Fruit fly (Drosophila melanogaster): ENCODE measurements around the gene ApepP.
A peak's percentile ranks its signal among the peaks of the same experiment; 100 is the strongest.

The ApepP gene

DNA sequence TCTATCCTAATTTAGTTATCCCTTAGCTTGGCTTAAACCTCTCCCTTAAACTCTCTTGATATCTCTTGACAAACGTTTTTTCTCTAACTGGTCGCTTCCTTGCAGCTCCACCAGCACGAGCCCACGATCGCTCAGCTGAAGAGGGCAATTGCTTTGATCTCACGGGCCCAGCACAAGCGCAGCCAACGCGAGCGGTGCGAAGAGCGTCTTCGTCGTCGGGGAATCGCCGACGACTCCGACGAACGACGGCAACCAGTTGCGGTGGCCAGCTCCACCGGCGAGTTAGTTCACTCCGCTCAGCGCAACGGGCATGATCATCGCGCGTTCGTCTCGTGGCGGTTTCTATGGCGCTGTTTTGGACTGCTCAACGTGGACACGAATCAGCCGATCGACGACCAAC is 29.3 kb downstream of the ApepP start (continued):
- TF ChIP-seq MESR4 (GFP tag; optimal IDR thresholded peaks at IDR 0.05) (no peak), bsh (GFP tag; optimal IDR thresholded peaks at IDR 0.05) (peak in 1 of 2 experiments; percentile 38), CG8290 (GFP tag; optimal IDR thresholded peaks at IDR 0.05) (no peak), CG8290 (tag; optimal IDR thresholded peaks at IDR 0.05) (peak in 1 of 2 experiments; percentile 64), p53 (GFP tag; optimal IDR thresholded peaks at IDR 0.05) (no peak), CG32532 (GFP tag; IDR thresholded peaks at IDR 0.05) (peak; percentile 52; the same call in 1 of the 2 replicates), CG12071 (GFP tag; optimal IDR thresholded peaks at IDR 0.05) (peak; percentile 15), CG15073 (GFP tag; optimal IDR thresholded peaks at IDR 0.05) (no peak), Ada2b (GFP tag; IDR thresholded peaks at IDR 0.05) (no peak), Fer2 (tag; optimal IDR thresholded peaks at IDR 0.05) (no peak), Dek (tag; optimal IDR thresholded peaks at IDR 0.05) (no peak), tll (GFP tag; optimal IDR thresholded peaks at IDR 0.05) (no peak), gem (tag; optimal IDR thresholded peaks at IDR 0.05) (no peak), tx (GFP tag; optimal IDR thresholded peaks at IDR 0.05) (no peak), NC2α (GFP tag; optimal IDR thresholded peaks at IDR 0.05) (no peak), CG4854 (GFP tag; optimal IDR thresholded peaks at IDR 0.05) (no peak), CG12219 (GFP tag; optimal IDR thresholded peaks at IDR 0.05) (no peak), Neu2 (GFP tag; optimal IDR thresholded peaks at IDR 0.05; ENCODE audit: borderline replicate concordance) (no peak), CG32772 (GFP tag; IDR thresholded peaks at IDR 0.05) (no peak), dpn (GFP tag; optimal IDR thresholded peaks at IDR 0.05) (no peak), Awh (GFP tag; IDR thresholded peaks at IDR 0.05) (no peak), Scr (GFP tag; IDR thresholded peaks at IDR 0.05; ENCODE audit: partially characterized antibody) (peak; percentile 33), CG43689 (GFP tag; IDR thresholded peaks at IDR 0.05) (no peak), so (GFP tag; IDR thresholded peaks at IDR 0.05) (peak; percentile 24; the same call in 1 of the 3 replicates), zen (tag; optimal IDR thresholded peaks at IDR 0.05) (no peak), CG31224 (GFP tag; IDR thresholded peaks at IDR 0.05) (no peak), repo (GFP tag; optimal IDR thresholded peaks at IDR 0.05) (no peak), mirr (GFP tag; optimal IDR thresholded peaks at IDR 0.05) (peak; percentile 25), HLH54F (GFP tag; optimal IDR thresholded peaks at IDR 0.05) (no peak), CG1792 (GFP tag; optimal IDR thresholded peaks at IDR 0.05) (no peak), Doc3 (GFP tag; IDR thresholded peaks at IDR 0.05; ENCODE audit: partially characterized antibody) (no peak), gcm2 (GFP tag; optimal IDR thresholded peaks at IDR 0.05) (no peak), CG8765 (GFP tag; IDR thresholded peaks at IDR 0.05) (no peak), Hsf (GFP tag; optimal IDR thresholded peaks at IDR 0.05) (no peak), CG12744 (GFP tag; optimal IDR thresholded peaks at IDR 0.05) (no peak), Sry-δ (GFP tag; optimal IDR thresholded peaks at IDR 0.05) (no peak), CG9876 (GFP tag; optimal IDR thresholded peaks at IDR 0.05) (no peak), Adf1 (GFP tag; IDR thresholded peaks at IDR 0.05) (peak; percentile 32; the same call in 1 of the 2 replicates), pan (optimal IDR thresholded peaks at IDR 0.05) (no peak), pan (GFP tag; optimal IDR thresholded peaks at IDR 0.05 in 1 of 2, IDR thresholded peaks at IDR 0.05 in 1 of 2) (no peak), CG11723 (GFP tag; optimal IDR thresholded peaks at IDR 0.05) (no peak), pnt (GFP tag; optimal IDR thresholded peaks at IDR 0.05) (no peak), Atf3 (GFP tag; optimal IDR thresholded peaks at IDR 0.05) (no peak), CG9797 (GFP tag; optimal IDR thresholded peaks at IDR 0.05) (no peak), E2f1 (GFP tag; IDR thresholded peaks at IDR 0.05) (no peak), sob (GFP tag; IDR thresholded peaks at IDR 0.05) (peak; percentile 21; the same call in 1 of the 2 replicates), luna (GFP tag; optimal IDR thresholded peaks at IDR 0.05) (no peak), CG15269 (tag; optimal IDR thresholded peaks at IDR 0.05) (no peak), Xbp1 (GFP tag; optimal IDR thresholded peaks at IDR 0.05) (no peak), row (GFP tag; IDR thresholded peaks at IDR 0.05) (peak; percentile 15; the same call in 1 of the 3 replicates), CG11247 (GFP tag; IDR thresholded peaks at IDR 0.05) (no peak), ERR (GFP tag; optimal IDR thresholded peaks at IDR 0.05) (no peak), bab2 (GFP tag; optimal IDR thresholded peaks at IDR 0.05) (no peak)
